Worm (Caenorhabditis elegans): ENCODE measurements around the gene nas-31.

ce11 chrV:10880138-10880882 lies 41.3 kb downstream of the nas-31 start, which contains the start of gene F32D8.1:
- TF ChIP-seq snpc-4 (tag; optimal IDR thresholded peaks at IDR 0.05) (no peak), zag-1 (tag; optimal IDR thresholded peaks at IDR 0.05) (no peak), aly-2 (tag; optimal IDR thresholded peaks at IDR 0.05) (no peak), ceh-82 (tag; optimal IDR thresholded peaks at IDR 0.05) (no peak), nhr-25 (tag; optimal IDR thresholded peaks at IDR 0.05) (no peak), lin-13 (GFP tag; optimal IDR thresholded peaks at IDR 0.05) (no peak), blmp-1 (tag; optimal IDR thresholded peaks at IDR 0.05; ENCODE audit: insufficient read depth) (no peak), skn-1 (tag; optimal IDR thresholded peaks at IDR 0.05) (no peak), ZK546.5 (tag; optimal IDR thresholded peaks at IDR 0.05) (no peak), elt-3 (tag; optimal IDR thresholded peaks at IDR 0.05) (no peak), gmeb-1 (tag; optimal IDR thresholded peaks at IDR 0.05) (no peak)

Measured in whole organism, L2 larva.